Worm (Caenorhabditis elegans) whole organism, L1 larva: ENCODE measurements around the gene F54E2.2.
A peak's percentile ranks its signal among the peaks of the same experiment; 100 is the strongest.

ENCODE experiments used
- C16A3.4 ChIP-seq: fragments of 150-350 bp; optimal IDR thresholded peaks from 2 replicates; lab custom pipeline; 2014; ENCODE audit warnings: missing biosample characterization, missing genetic modification characterization
- F16B12.6 ChIP-seq: fragments of 150-350 bp; optimal IDR thresholded peaks from 2 replicates; lab custom pipeline; 2014; ENCODE audit warnings: missing biosample characterization, missing genetic modification characterization
- alr-1 ChIP-seq: fragments of 200-800 bp; sonication (Bioruptor generic); optimal IDR thresholded peaks from 2 replicates; lab custom pipeline; 2018; ENCODE audit warnings: borderline replicate concordance, mild to moderate bottlenecking, missing genetic modification characterization, missing compliant biosample characterization
- ama-1 ChIP-seq: fragments of 150-350 bp; optimal IDR thresholded peaks from 2 replicates; lab custom pipeline; 2014
- ceh-90 ChIP-seq: sonication (generic microtip); optimal IDR thresholded peaks from 2 replicates; lab custom pipeline; 2016; ENCODE audit warnings: missing genetic modification characterization, missing compliant biosample characterization
- dpl-1 ChIP-seq, 3 experiments: fragments of 150-350 bp in 2 of 3; sonication (generic microtip) in 1 of 3; optimal IDR thresholded peaks; 2 replicates each; lab custom pipeline; 2014 to 2017; ENCODE audit warnings: missing biosample characterization in 3 of 3, missing genetic modification characterization in 3 of 3, missing genetic modification reagents in 3 of 3
- dsc-1 ChIP-seq: sonication (generic microtip); optimal IDR thresholded peaks from 2 replicates; lab custom pipeline; 2016; ENCODE audit warnings: mild to moderate bottlenecking, missing genetic modification characterization, missing compliant biosample characterization
- efl-1 ChIP-seq, 4 experiments: fragments of 150-350 bp; optimal IDR thresholded peaks in 3 of 4; peaks in 1 of 4; 1 replicate in 1 of 4; 2 replicates in 3 of 4; lab custom pipeline; 2014; ENCODE audit warnings: missing biosample characterization in 2 of 4, missing genetic modification characterization in 2 of 4, missing genetic modification reagents in 2 of 4
- fkh-8 ChIP-seq: sonication (generic microtip); optimal IDR thresholded peaks from 2 replicates; lab custom pipeline; 2016; ENCODE audit warnings: mild to moderate bottlenecking, missing genetic modification characterization, missing compliant biosample characterization
- hlh-4 ChIP-seq: sonication (generic microtip); optimal IDR thresholded peaks from 2 replicates; lab custom pipeline; 2016; ENCODE audit warnings: mild to moderate bottlenecking, missing genetic modification characterization, missing compliant biosample characterization
- isw-1 ChIP-seq: fragments of 200-800 bp; sonication (Bioruptor generic); IDR thresholded peaks from 2 replicates; pipeline ENCODE4 v1.3.6; 2022; ENCODE audit warnings: missing genetic modification characterization, missing compliant biosample characterization
- lin-14 ChIP-seq: fragments of 200-800 bp; sonication (Bioruptor generic); optimal IDR thresholded peaks from 2 replicates; lab custom pipeline; 2018; ENCODE audit warnings: mild to moderate bottlenecking, missing genetic modification characterization, moderate library complexity, missing compliant biosample characterization
- lin-35 ChIP-seq, 2 experiments: fragments of 150-350 bp; optimal IDR thresholded peaks; 2 replicates each; lab custom pipeline; 2014; ENCODE audit warnings: missing biosample characterization in 2 of 2, missing genetic modification characterization in 2 of 2, missing genetic modification reagents in 2 of 2
- lir-3 ChIP-seq: sonication (generic microtip); optimal IDR thresholded peaks from 2 replicates; lab custom pipeline; 2016; ENCODE audit warnings: mild to moderate bottlenecking, missing genetic modification characterization, moderate library complexity, missing compliant biosample characterization; ENCODE audit not compliant: poor library complexity
- mdl-1 ChIP-seq, 2 experiments: fragments of 150-350 bp; optimal IDR thresholded peaks; 2 replicates each; lab custom pipeline; 2014 to 2017; ENCODE audit warnings: missing biosample characterization in 2 of 2, missing genetic modification characterization in 2 of 2, inconsistent platforms in 1 of 2
- nhr-11 ChIP-seq: fragments of 150-350 bp; optimal IDR thresholded peaks from 2 replicates; lab custom pipeline; 2014; ENCODE audit warnings: missing biosample characterization, missing genetic modification characterization
- nhr-28 ChIP-seq: fragments of 150-350 bp; optimal IDR thresholded peaks from 2 replicates; lab custom pipeline; 2014; ENCODE audit warnings: missing biosample characterization, missing genetic modification characterization
- nhr-76 ChIP-seq: sonication (generic microtip); optimal IDR thresholded peaks from 2 replicates; lab custom pipeline; 2017; ENCODE audit warnings: missing biosample characterization, missing genetic modification characterization
- nhr-77 ChIP-seq: fragments of 150-350 bp; optimal IDR thresholded peaks from 2 replicates; lab custom pipeline; 2014; ENCODE audit warnings: missing biosample characterization, missing genetic modification characterization
- nhr-90 ChIP-seq: sonication (generic microtip); optimal IDR thresholded peaks from 2 replicates; lab custom pipeline; 2016; ENCODE audit warnings: mild to moderate bottlenecking, missing genetic modification characterization, missing compliant biosample characterization; ENCODE audit not compliant: poor library complexity
- pag-3 ChIP-seq: sonication (generic microtip); optimal IDR thresholded peaks from 2 replicates; lab custom pipeline; 2017; ENCODE audit warnings: missing genetic modification characterization, mild to moderate bottlenecking, missing compliant biosample characterization, antibody characterized with exemption, borderline replicate concordance; ENCODE audit not compliant: insufficient read depth
- pax-3 ChIP-seq: fragments of 200-800 bp; sonication (Bioruptor generic); optimal IDR thresholded peaks from 2 replicates; lab custom pipeline; 2018; ENCODE audit warnings: mild to moderate bottlenecking, missing genetic modification characterization, moderate library complexity, missing compliant biosample characterization
- skn-1 ChIP-seq: fragments of 150-350 bp; optimal IDR thresholded peaks from 2 replicates; lab custom pipeline; 2014; ENCODE audit warnings: missing biosample characterization, missing genetic modification characterization
- sox-4 ChIP-seq: sonication (generic microtip); optimal IDR thresholded peaks from 2 replicates; lab custom pipeline; 2016; ENCODE audit warnings: missing genetic modification characterization, missing compliant biosample characterization
- swsn-7 ChIP-seq: sonication (generic microtip); optimal IDR thresholded peaks from 2 replicates; lab custom pipeline; 2016; ENCODE audit warnings: missing genetic modification characterization, missing compliant biosample characterization
- unc-30 ChIP-seq: sonication (generic microtip); optimal IDR thresholded peaks from 2 replicates; lab custom pipeline; 2017; ENCODE audit warnings: missing biosample characterization, missing genetic modification characterization
- xbp-1 ChIP-seq: sonication (generic microtip); optimal IDR thresholded peaks from 2 replicates; lab custom pipeline; 2016; ENCODE audit warnings: missing genetic modification characterization, missing compliant biosample characterization
- zag-1 ChIP-seq: fragments of 150-350 bp; optimal IDR thresholded peaks from 2 replicates; lab custom pipeline; 2014; ENCODE audit warnings: missing biosample characterization, missing genetic modification characterization

F54E2.2 gene

ce11 chrV:2830817-2831216 is 34.7 kb downstream of the F54E2.2 start, which contains the start of gene srw-2:
srw-2 (plus strand) TSS chrV:2830878.
- no peak for TF ChIP-seq nhr-28 (tag; lab: Kevin White, UChicago)
- no peak for TF ChIP-seq sox-4
- no peak for TF ChIP-seq pax-3 (tag; lab: Kevin White, UChicago)
- no peak for TF ChIP-seq hlh-4 (tag; lab: Kevin White, UChicago)
- no peak for TF ChIP-seq dpl-1 (GFP tag; optimal IDR thresholded peaks at IDR 0.05; lab: Kevin White, UChicago)
- no peak for TF ChIP-seq lin-35 (GFP tag; optimal IDR thresholded peaks at IDR 0.05; lab: Kevin White, UChicago)
- no peak for TF ChIP-seq fkh-8 (tag; lab: Kevin White, UChicago)
- TF ChIP-seq nhr-11 (tag; lab: Kevin White, UChicago): no peak
- no peak for TF ChIP-seq nhr-77 (tag; lab: Kevin White, UChicago)
- TF ChIP-seq ama-1 (lab: Kevin White, UChicago): no peak
- no peak for TF ChIP-seq F16B12.6
- no peak for TF ChIP-seq skn-1 (tag; lab: Kevin White, UChicago)
- TF ChIP-seq swsn-7 (tag; lab: Kevin White, UChicago): no peak
- no peak for TF ChIP-seq pag-3 (tag; lab: Kevin White, UChicago)
- TF ChIP-seq zag-1 (tag; lab: Kevin White, UChicago): no peak
- TF ChIP-seq C16A3.4 (tag; lab: Kevin White, UChicago): no peak
- no peak for TF ChIP-seq nhr-90 (tag; lab: Kevin White, UChicago)
- TF ChIP-seq xbp-1: no peak

DNA sequence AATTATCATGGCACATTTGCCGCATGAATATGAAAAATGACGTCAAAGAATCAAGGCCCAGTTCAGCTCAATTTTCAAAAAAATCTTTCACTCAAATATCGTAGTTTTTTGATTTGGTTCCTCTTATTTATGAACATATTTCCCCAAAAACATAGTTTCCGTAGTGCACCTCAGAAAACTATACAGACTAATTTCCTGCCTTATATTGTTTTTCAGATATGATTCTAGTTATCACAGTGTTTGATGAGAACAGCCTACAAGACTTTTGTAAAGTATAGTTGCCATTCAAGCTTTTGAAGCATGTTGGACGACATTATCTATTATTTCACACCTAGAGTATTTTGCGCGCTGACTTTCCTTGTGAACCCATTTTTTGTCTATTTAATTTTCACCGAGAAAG is 36.6 kb downstream of the F54E2.2 start, which contains the start of gene srj-50:
Gene srj-50, plus strand, starts transcription at position 301 of the 400 bp plus-strand sequence.
- TF ChIP-seq alr-1 (no peak), dsc-1 (tag; lab: Kevin White, UChicago) (no peak), unc-30 (tag; lab: Kevin White, UChicago) (no peak), lir-3 (tag; lab: Kevin White, UChicago) (no peak), ceh-90 (tag; lab: Kevin White, UChicago) (no peak), hlh-4 (tag; lab: Kevin White, UChicago) (no peak), fkh-8 (tag; lab: Kevin White, UChicago) (no peak), mdl-1 (tag; optimal IDR thresholded peaks at IDR 0.05; lab: Kevin White, UChicago) (no peak)

- TF ChIP-seq nhr-28 (tag; lab: Kevin White, UChicago): no peak
- no peak for TF ChIP-seq skn-1 (tag; lab: Kevin White, UChicago)
- no peak for TF ChIP-seq lin-14 (GFP tag; lab: Kevin White, UChicago)
- TF ChIP-seq lir-3 (tag; lab: Kevin White, UChicago): no peak
- no peak for TF ChIP-seq xbp-1
Observed at ce11 chrV:2836501-2836900, 40.4 kb downstream of the F54E2.2 start, which contains the start of gene srj-45. srj-45 (minus strand) TSS chrV:2836601.

ce11 chrV:2845771-2846170 is 49.7 kb downstream of the F54E2.2 start, which contains the start of gene srj-44:
srj-44 (minus strand) TSS chrV:2845871.
- no peak for TF ChIP-seq mdl-1 (tag; optimal IDR thresholded peaks at IDR 0.05; lab: Kevin White, UChicago)
- TF ChIP-seq isw-1: no peak
- TF ChIP-seq nhr-76 (tag; lab: Kevin White, UChicago): no peak
- TF ChIP-seq efl-1 (optimal IDR thresholded peaks at IDR 0.05; lab: Kevin White, UChicago): no peak
- TF ChIP-seq efl-1 (GFP tag; optimal IDR thresholded peaks at IDR 0.05 in 1 of 2; lab: Kevin White, UChicago): peak in 1 of 2 experiments; percentile 29
